Worm (Caenorhabditis elegans) whole organism, late embryonic: ENCODE measurements around the gene C04E6.12.

Source experiments
- C08G9.2 ChIP-seq: sonication (generic microtip); optimal IDR thresholded peaks from 2 replicates; lab custom pipeline; 2016; ENCODE audit warnings: mild to moderate bottlenecking, missing genetic modification characterization, moderate library complexity, missing compliant biosample characterization
- ceh-9 ChIP-seq: sonication (generic microtip); optimal IDR thresholded peaks from 2 replicates; lab custom pipeline; 2016; ENCODE audit warnings: mild to moderate bottlenecking, missing genetic modification characterization, inconsistent platforms, missing compliant biosample characterization
- dmd-4 ChIP-seq: sonication (generic microtip); optimal IDR thresholded peaks from 2 replicates; lab custom pipeline; 2016; ENCODE audit warnings: borderline replicate concordance, missing genetic modification characterization, missing compliant biosample characterization
- elt-2 ChIP-seq: sonication (generic microtip); optimal IDR thresholded peaks from 2 replicates; lab custom pipeline; 2016; ENCODE audit warnings: missing genetic modification reagents, missing genetic modification characterization, missing compliant biosample characterization
- ets-4 ChIP-seq: sonication (generic microtip); optimal IDR thresholded peaks from 2 replicates; lab custom pipeline; 2016; ENCODE audit warnings: missing genetic modification characterization, missing compliant biosample characterization
- pag-3 ChIP-seq: sonication (generic microtip); optimal IDR thresholded peaks from 2 replicates; lab custom pipeline; 2016; ENCODE audit warnings: missing compliant biosample characterization, missing genetic modification characterization, borderline replicate concordance
- pqm-1 ChIP-seq: sonication (generic microtip); optimal IDR thresholded peaks from 2 replicates; lab custom pipeline; 2016; ENCODE audit warnings: missing genetic modification characterization, missing compliant biosample characterization
- sdc-2 ChIP-seq: sonication (generic microtip); optimal IDR thresholded peaks from 2 replicates; lab custom pipeline; 2016; ENCODE audit warnings: missing genotype, missing genetic modification characterization, missing compliant biosample characterization
- zip-5 ChIP-seq: sonication (generic microtip); optimal IDR thresholded peaks from 2 replicates; lab custom pipeline; 2016; ENCODE audit warnings: missing genetic modification characterization, missing compliant biosample characterization

DNA sequence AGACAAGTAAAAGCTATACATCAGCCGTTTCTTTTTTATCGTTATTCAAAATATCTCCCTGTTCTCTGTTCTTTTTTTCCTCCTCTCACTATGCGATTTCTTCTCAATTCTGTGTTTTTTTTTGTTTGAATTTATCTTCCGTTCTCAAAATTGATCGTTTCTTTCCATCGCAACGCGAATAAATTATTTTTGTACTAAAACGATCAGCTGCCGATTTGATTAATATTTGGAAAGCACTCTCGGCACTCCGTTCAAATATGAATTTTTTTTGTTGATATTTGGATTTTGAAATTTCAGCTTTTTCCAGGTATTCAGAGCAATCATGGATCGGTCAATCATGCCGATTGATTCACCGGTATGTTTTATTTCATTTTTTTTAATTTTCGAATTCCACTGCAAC lies 23.4 kb upstream of the C04E6.12 start, which contains the start of gene pst-1:
- TF ChIP-seq C08G9.2 (tag; lab: Kevin White, UChicago) (no peak), ceh-9 (tag; lab: Kevin White, UChicago) (no peak), elt-2 (tag; lab: Kevin White, UChicago) (no peak), dmd-4 (no peak), pag-3 (no peak), zip-5 (tag; lab: Kevin White, UChicago) (no peak), ets-4 (tag; lab: Kevin White, UChicago) (no peak), pqm-1 (tag; lab: Kevin White, UChicago) (no peak), sdc-2 (tag; lab: Kevin White, UChicago) (no peak)
